Worm (Caenorhabditis elegans): ENCODE results near the gene K08F9.1.

K08F9.1 gene

ce11 chrV:15147776-15148175 lies 4.6 kb upstream of the K08F9.1 start, which contains the start of gene T09F5.20:
T09F5.20 (minus strand) TSS chrV:15147876.
- no peak for TF ChIP-seq egl-44 (GFP tag; IDR thresholded peaks at IDR 0.05)
- no peak for TF ChIP-seq akir-1 (GFP tag; optimal IDR thresholded peaks at IDR 0.05)
- TF ChIP-seq ztf-25 (GFP tag; IDR thresholded peaks at IDR 0.05): no peak
- TF ChIP-seq lin-40 (tag; optimal IDR thresholded peaks at IDR 0.05): no peak
- TF ChIP-seq gei-17 (GFP tag; optimal IDR thresholded peaks at IDR 0.05): no peak

- TF ChIP-seq ama-1 (optimal IDR thresholded peaks at IDR 0.05) (no peak), ama-1 (GFP tag; optimal IDR thresholded peaks at IDR 0.05) (no peak), hrde-1 (tag; optimal IDR thresholded peaks at IDR 0.05; ENCODE audit: borderline replicate concordance) (no peak), snpc-4 (GFP tag; optimal IDR thresholded peaks at IDR 0.05) (no peak), snpc-4 (tag; optimal IDR thresholded peaks at IDR 0.05) (peak in 1 of 4 experiments; percentile 7), hmg-1.2 (GFP tag; IDR thresholded peaks at IDR 0.05) (peak; percentile 92), nhr-27 (tag; optimal IDR thresholded peaks at IDR 0.05) (no peak), ztf-22 (GFP tag; optimal IDR thresholded peaks at IDR 0.05) (no peak), nhr-90 (tag; optimal IDR thresholded peaks at IDR 0.05) (no peak), ztf-28 (GFP tag; IDR thresholded peaks at IDR 0.05) (no peak), attf-5 (GFP tag; optimal IDR thresholded peaks at IDR 0.05) (peak; percentile 1), madf-3 (GFP tag; IDR thresholded peaks at IDR 0.05) (no peak), zfh-2 (GFP tag; conservative IDR thresholded peaks at IDR 0.05) (no peak), tbx-9 (tag; optimal IDR thresholded peaks at IDR 0.05; ENCODE audit: borderline replicate concordance) (no peak), dpl-1 (GFP tag; optimal IDR thresholded peaks at IDR 0.05) (no peak), ets-4 (GFP tag; optimal IDR thresholded peaks at IDR 0.05) (no peak), snpc-1.1 (tag; optimal IDR thresholded peaks at IDR 0.05; ENCODE audit: insufficient read depth) (no peak), ztf-26 (tag; optimal IDR thresholded peaks at IDR 0.05) (no peak), ztf-18 (tag; optimal IDR thresholded peaks at IDR 0.05) (no peak), bed-2 (GFP tag; IDR thresholded peaks at IDR 0.05) (no peak), pbrm-1 (GFP tag; IDR thresholded peaks at IDR 0.05) (no peak), mcd-1 (GFP tag; IDR thresholded peaks at IDR 0.05) (peak; percentile 86), ceh-100 (GFP tag; IDR thresholded peaks at IDR 0.05) (peak; percentile 88), lin-54 (GFP tag; optimal IDR thresholded peaks at IDR 0.05) (peak; percentile 8), F52B5.7 (tag; optimal IDR thresholded peaks at IDR 0.05) (no peak)
Observed at ce11 chrV:15143798-15144197, 613 bp upstream of the K08F9.1 start, which contains the start of gene K08F9.4. K08F9.4 (plus strand) TSS chrV:15144019.

ce11 chrV:15140247-15140646 lies 2.9 kb downstream of the K08F9.1 start, which contains the start of gene K08F9.3:
K08F9.3 (plus strand) TSS chrV:15140547.
- TF ChIP-seq ceh-58 (GFP tag; IDR thresholded peaks at IDR 0.05) (no peak), B0336.3 (GFP tag; IDR thresholded peaks at IDR 0.05) (no peak)

- no peak for TF ChIP-seq egrh-3 (GFP tag; IDR thresholded peaks at IDR 0.05)
- no peak for TF ChIP-seq ztf-22 (GFP tag; optimal IDR thresholded peaks at IDR 0.05)
- TF ChIP-seq lsy-27 (tag; optimal IDR thresholded peaks at IDR 0.05; ENCODE audit: borderline replicate concordance, insufficient read depth): no peak
- TF ChIP-seq cebp-2 (GFP tag; IDR thresholded peaks at IDR 0.05): no peak
- peak; percentile 3 for TF ChIP-seq nhr-80 (tag; optimal IDR thresholded peaks at IDR 0.05)
- no peak for TF ChIP-seq unc-62 (GFP tag; optimal IDR thresholded peaks at IDR 0.05)
- no peak for TF ChIP-seq ztf-6 (GFP tag; IDR thresholded peaks at IDR 0.05)
- TF ChIP-seq mes-4 (tag; optimal IDR thresholded peaks at IDR 0.05): no peak
Observed at ce11 chrV:15139811-15140210, 3.4 kb downstream of the K08F9.1 start.
